Worm (Caenorhabditis elegans): Measurements from ENCODE around the gene sco-1.

DNA sequence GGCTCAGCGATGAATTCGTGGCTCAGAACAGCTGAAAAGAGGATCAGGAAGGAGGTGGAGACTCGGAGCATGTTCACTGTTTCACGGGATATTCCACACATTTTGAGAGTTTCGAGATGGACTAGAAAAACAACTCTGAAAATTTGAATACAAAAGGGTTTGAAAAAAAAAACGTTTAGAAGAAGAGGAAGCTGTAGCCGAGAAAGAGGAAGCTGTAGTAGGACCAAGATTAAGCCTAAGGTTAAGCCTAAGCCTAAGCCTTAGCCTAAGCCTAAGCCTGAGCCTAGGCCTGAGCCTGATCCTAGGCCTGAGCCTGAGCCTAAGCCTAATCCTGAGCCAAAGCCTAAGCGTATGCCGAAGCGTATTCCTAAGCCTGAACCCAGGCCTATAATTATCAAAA is 12.7 kb downstream of the sco-1 start, which contains the start of gene plep-1:
- TF ChIP-seq nfya-1 (tag; optimal IDR thresholded peaks at IDR 0.05; ENCODE audit: insufficient read depth) (no peak), egl-5 (tag; optimal IDR thresholded peaks at IDR 0.05) (no peak), nhr-77 (tag; optimal IDR thresholded peaks at IDR 0.05) (no peak), zag-1 (tag; optimal IDR thresholded peaks at IDR 0.05) (no peak), mdl-1 (tag; optimal IDR thresholded peaks at IDR 0.05) (no peak), ztf-4 (tag; optimal IDR thresholded peaks at IDR 0.05) (no peak), ceh-82 (tag; optimal IDR thresholded peaks at IDR 0.05) (no peak), ceh-28 (tag; optimal IDR thresholded peaks at IDR 0.05) (no peak)
